Fruit fly (Drosophila melanogaster) whole organism, embryonic: ENCODE measurements around the gene Dap160.

Source experiments
- Ada2b ChIP-seq: fragments of 200-800 bp; sonication (Bioruptor generic); IDR thresholded peaks from 2 replicates; pipeline ENCODE4 v1.3.6; 2022; ENCODE audit warnings: missing biosample characterization, missing genetic modification characterization
- Atf6 ChIP-seq: fragments of 200-800 bp; sonication (Bioruptor generic); IDR thresholded peaks from 2 replicates; pipeline ENCODE4 v1.3.6; 2022; ENCODE audit warnings: missing biosample characterization, missing genetic modification characterization
- Bdp1 ChIP-seq: fragments of 200-800 bp; sonication (Bioruptor generic); optimal IDR thresholded peaks from 3 replicates; lab custom pipeline; 2016; ENCODE audit warnings: missing biosample characterization, missing genetic modification characterization
- Bteb2 ChIP-seq: fragments of 200-800 bp; sonication (Bioruptor generic); optimal IDR thresholded peaks from 2 replicates; lab custom pipeline; 2016; ENCODE audit warnings: missing biosample characterization, missing genetic modification characterization
- CG10147 ChIP-seq: fragments of 200-800 bp; sonication (Bioruptor generic); optimal IDR thresholded peaks from 2 replicates; lab custom pipeline; 2019; ENCODE audit warnings: missing biosample characterization, mild to moderate bottlenecking, missing genetic modification characterization, moderate library complexity
- CG10267 ChIP-seq: fragments of 200-800 bp; sonication (Bioruptor generic); optimal IDR thresholded peaks from 2 replicates; lab custom pipeline; 2018; ENCODE audit warnings: missing biosample characterization, mild to moderate bottlenecking, missing genetic modification characterization, moderate library complexity
- CG11456 ChIP-seq: fragments of 200-800 bp; sonication (Bioruptor generic); IDR thresholded peaks from 3 replicates; pipeline ENCODE4 v1.3.6; 2022; ENCODE audit warnings: missing biosample characterization, missing genetic modification characterization
- CG11560 ChIP-seq: fragments of 200-800 bp; sonication (Bioruptor generic); IDR thresholded peaks from 3 replicates; pipeline ENCODE4 v1.3.6; 2022; ENCODE audit warnings: missing biosample characterization, missing genetic modification characterization
- CG14050 ChIP-seq: fragments of 200-800 bp; sonication (Bioruptor generic); IDR thresholded peaks from 3 replicates; pipeline ENCODE4 v1.3.6; 2022; ENCODE audit warnings: missing biosample characterization, missing genetic modification characterization
- CG1603 ChIP-seq: fragments of 200-800 bp; sonication (Bioruptor generic); optimal IDR thresholded peaks from 2 replicates; lab custom pipeline; 2019; ENCODE audit warnings: missing biosample characterization, mild to moderate bottlenecking, missing genetic modification characterization, moderate library complexity
- CG17385 ChIP-seq: fragments of 200-800 bp; sonication (Bioruptor generic); optimal IDR thresholded peaks from 3 replicates; lab custom pipeline; 2018; ENCODE audit warnings: missing biosample characterization, mild to moderate bottlenecking, missing genetic modification characterization
- CG18619 ChIP-seq: fragments of 200-800 bp; sonication (Bioruptor generic); optimal IDR thresholded peaks from 3 replicates; lab custom pipeline; 2017; ENCODE audit warnings: missing biosample characterization, mild to moderate bottlenecking, missing genetic modification characterization
- CG34422 ChIP-seq: fragments of 200-800 bp; sonication (Bioruptor generic); IDR thresholded peaks from 3 replicates; pipeline ENCODE4 v1.3.6; 2022; ENCODE audit warnings: missing biosample characterization, missing genetic modification characterization
- CG3726 ChIP-seq: fragments of 200-800 bp; sonication (Bioruptor generic); IDR thresholded peaks from 3 replicates; pipeline ENCODE4, ENCODE4 v1.3.6; 2022; ENCODE audit warnings: missing biosample characterization, missing genetic modification characterization
- CG4328 ChIP-seq: fragments of 200-800 bp; sonication (Bioruptor generic); optimal IDR thresholded peaks from 3 replicates; lab custom pipeline; 2017; ENCODE audit warnings: missing biosample characterization, missing genetic modification reagents, missing genetic modification characterization
- CG5953 ChIP-seq: fragments of 200-800 bp; sonication (Bioruptor generic); IDR thresholded peaks from 2 replicates; pipeline ENCODE4 v1.3.6; 2022; ENCODE audit warnings: missing biosample characterization, missing genetic modification characterization
- CG6654 ChIP-seq: fragments of 200-800 bp; sonication (Bioruptor generic); optimal IDR thresholded peaks from 2 replicates; lab custom pipeline; 2017; ENCODE audit warnings: missing biosample characterization, mild to moderate bottlenecking, missing genetic modification characterization
- CG6813 ChIP-seq: fragments of 200-800 bp; sonication (Bioruptor generic); optimal IDR thresholded peaks from 2 replicates; lab custom pipeline; 2017; ENCODE audit warnings: missing biosample characterization, missing genetic modification characterization, mild to moderate bottlenecking, moderate library complexity, missing genetic modification reagents
- CG9817 ChIP-seq: fragments of 200-800 bp; sonication (Bioruptor generic); optimal IDR thresholded peaks from 2 replicates; lab custom pipeline; 2018; ENCODE audit warnings: missing biosample characterization, mild to moderate bottlenecking, missing genetic modification characterization, moderate library complexity
- CrebB ChIP-seq: fragments of 200-800 bp; sonication (Bioruptor generic); optimal IDR thresholded peaks from 3 replicates; lab custom pipeline; 2018; ENCODE audit warnings: missing biosample characterization, mild to moderate bottlenecking, missing genetic modification characterization
- Dbx ChIP-seq: fragments of 200-800 bp; sonication (Bioruptor generic); IDR thresholded peaks from 3 replicates; pipeline ENCODE4 v1.3.6; 2022; ENCODE audit warnings: missing biosample characterization, missing genetic modification characterization
- Dll ChIP-seq: fragments of 200-800 bp; sonication (Bioruptor generic); IDR thresholded peaks from 4 replicates; pipeline ENCODE4 v1.3.6; 2022; ENCODE audit warnings: missing biosample characterization, missing genetic modification characterization; ENCODE audit not compliant: partially characterized antibody
- Elba2 ChIP-seq: fragments of 200-800 bp; sonication (Bioruptor generic); optimal IDR thresholded peaks from 3 replicates; lab custom pipeline; 2016; ENCODE audit warnings: missing biosample characterization, missing genetic modification characterization
- Lim3 ChIP-seq: fragments of 200-800 bp; sonication (Bioruptor generic); IDR thresholded peaks from 2 replicates; pipeline ENCODE4 v1.3.6; 2022; ENCODE audit warnings: missing biosample characterization, missing genetic modification characterization
- NfI ChIP-seq: fragments of 200-800 bp; sonication (Bioruptor generic); optimal IDR thresholded peaks from 3 replicates; lab custom pipeline; 2018; ENCODE audit warnings: missing biosample characterization, mild to moderate bottlenecking, missing genetic modification characterization, moderate library complexity
- Side ChIP-seq: fragments of 200-800 bp; sonication (Bioruptor generic); optimal IDR thresholded peaks from 2 replicates; lab custom pipeline; 2016; ENCODE audit warnings: missing biosample characterization, missing genetic modification characterization
- Six4 ChIP-seq: fragments of 200-800 bp; sonication (Bioruptor generic); optimal IDR thresholded peaks from 2 replicates; lab custom pipeline; 2016; ENCODE audit warnings: missing biosample characterization, missing genetic modification characterization
- Ssrp ChIP-seq: fragments of 200-800 bp; sonication (Bioruptor generic); optimal IDR thresholded peaks from 2 replicates; lab custom pipeline; 2018; ENCODE audit warnings: missing biosample characterization, mild to moderate bottlenecking, missing genetic modification characterization, moderate library complexity
- ara ChIP-seq: fragments of 200-800 bp; sonication (Bioruptor generic); IDR thresholded peaks from 2 replicates; pipeline ENCODE4 v1.3.6; 2022; ENCODE audit warnings: missing biosample characterization, missing genetic modification characterization
- ash1 ChIP-seq: fragments of 200-800 bp; sonication (Bioruptor generic); optimal IDR thresholded peaks from 2 replicates; lab custom pipeline; 2018; ENCODE audit warnings: missing biosample characterization, mild to moderate bottlenecking, missing genetic modification characterization
- fd102C ChIP-seq: fragments of 200-800 bp; sonication (Bioruptor generic); optimal IDR thresholded peaks from 2 replicates; lab custom pipeline; 2018; ENCODE audit warnings: missing biosample characterization, mild to moderate bottlenecking, missing genetic modification characterization, moderate library complexity
- fu2 ChIP-seq: fragments of 200-800 bp; sonication (Bioruptor generic); optimal IDR thresholded peaks from 2 replicates; lab custom pipeline; 2016; ENCODE audit warnings: missing biosample characterization, missing genetic modification characterization
- gsb ChIP-seq: fragments of 200-800 bp; sonication (Bioruptor generic); IDR thresholded peaks from 2 replicates; pipeline ENCODE4 v1.3.6; 2022; ENCODE audit warnings: missing biosample characterization, missing genetic modification characterization
- gsb-n ChIP-seq: fragments of 200-800 bp; sonication (Bioruptor generic); optimal IDR thresholded peaks from 3 replicates; lab custom pipeline; 2018; ENCODE audit warnings: missing biosample characterization, mild to moderate bottlenecking, missing genetic modification characterization
- jing ChIP-seq: fragments of 200-800 bp; sonication (Bioruptor generic); optimal IDR thresholded peaks from 2 replicates; lab custom pipeline; 2018; ENCODE audit warnings: missing biosample characterization, mild to moderate bottlenecking, missing genetic modification characterization
- klu ChIP-seq: fragments of 200-800 bp; sonication (Bioruptor generic); IDR thresholded peaks from 2 replicates; pipeline ENCODE4 v1.3.6; 2022; ENCODE audit warnings: missing biosample characterization, missing genetic modification characterization
- lmd ChIP-seq: fragments of 200-800 bp; sonication (Bioruptor generic); IDR thresholded peaks from 2 replicates; pipeline ENCODE4 v1.3.6; 2022; ENCODE audit warnings: missing biosample characterization, missing genetic modification characterization
- lola ChIP-seq, 3 experiments: fragments of >200 bp in 2 of 3; fragments of 200-800 bp in 1 of 3; sonication (Bioruptor generic) in 1 of 3; optimal IDR thresholded peaks; 2 replicates each; lab custom pipeline; 2017 to 2019; ENCODE audit warnings: missing biosample characterization in 3 of 3, missing genetic modification characterization in 3 of 3, mild to moderate bottlenecking in 1 of 3, moderate library complexity in 1 of 3
- nerfin-1 ChIP-seq: fragments of 200-800 bp; sonication (Bioruptor generic); optimal IDR thresholded peaks from 3 replicates; lab custom pipeline; 2019; ENCODE audit warnings: missing biosample characterization, mild to moderate bottlenecking, missing genetic modification characterization, moderate library complexity
- nom ChIP-seq: fragments of 200-800 bp; sonication (Bioruptor generic); optimal IDR thresholded peaks from 2 replicates; lab custom pipeline; 2017; ENCODE audit warnings: missing biosample characterization, missing genetic modification characterization, mild to moderate bottlenecking, moderate library complexity, missing genetic modification reagents
- odd ChIP-seq: fragments of 200-800 bp; sonication (Bioruptor generic); optimal IDR thresholded peaks from 2 replicates; lab custom pipeline; 2017; ENCODE audit warnings: missing biosample characterization, mild to moderate bottlenecking, missing genetic modification characterization
- onecut ChIP-seq: fragments of 200-800 bp; sonication (Bioruptor generic); IDR thresholded peaks from 2 replicates; pipeline ENCODE4 v1.3.6; 2022; ENCODE audit warnings: missing biosample characterization, missing genetic modification characterization
- otp ChIP-seq: fragments of 200-800 bp; sonication (Bioruptor generic); IDR thresholded peaks from 3 replicates; pipeline ENCODE4, ENCODE4 v1.3.6; 2022; ENCODE audit warnings: missing biosample characterization, missing genetic modification characterization
- p53 ChIP-seq: fragments of 200-800 bp; sonication (Bioruptor generic); optimal IDR thresholded peaks from 2 replicates; lab custom pipeline; 2016; ENCODE audit warnings: missing biosample characterization, missing genetic modification characterization
- pita ChIP-seq: fragments of 200-800 bp; sonication (Bioruptor generic); optimal IDR thresholded peaks from 2 replicates; lab custom pipeline; 2017; ENCODE audit warnings: missing biosample characterization, mild to moderate bottlenecking, missing genetic modification characterization
- sc ChIP-seq, 3 experiments: fragments of >200 bp in 2 of 3; fragments of 200-800 bp in 1 of 3; sonication (Bioruptor generic) in 1 of 3; optimal IDR thresholded peaks; 2 replicates in 2 of 3; 3 replicates in 1 of 3; lab custom pipeline; 2017; ENCODE audit warnings: mild to moderate bottlenecking in 1 of 3, missing biosample characterization in 1 of 3, missing genetic modification characterization in 1 of 3, missing genetic modification reagents in 1 of 3
- sd ChIP-seq: fragments of 200-800 bp; sonication (Bioruptor generic); optimal IDR thresholded peaks from 3 replicates; lab custom pipeline; 2018; ENCODE audit warnings: missing biosample characterization, mild to moderate bottlenecking, missing genetic modification characterization, moderate library complexity
- sob ChIP-seq: fragments of 200-800 bp; sonication (Bioruptor generic); IDR thresholded peaks from 2 replicates; pipeline ENCODE4 v1.3.6; 2022; ENCODE audit warnings: missing biosample characterization, missing genetic modification characterization
- tin ChIP-seq: fragments of 200-800 bp; sonication (Bioruptor generic); optimal IDR thresholded peaks from 3 replicates; lab custom pipeline; 2016; ENCODE audit warnings: missing biosample characterization, missing genetic modification characterization
- vvl ChIP-seq: fragments of 200-800 bp; sonication (Bioruptor generic); IDR thresholded peaks from 2 replicates; pipeline ENCODE4 v1.3.6; 2022; ENCODE audit warnings: missing biosample characterization, missing genetic modification characterization

Dap160 gene

dm6 chr2L:21163311-21163842 lies 21.2 kb upstream of the Dap160 start, which contains the start of gene Noc2 (continued):
- no peak for TF ChIP-seq Elba2
- peak; percentile 51 for TF ChIP-seq CG1603 (tag; lab: Kevin White, UChicago)
- no peak for TF ChIP-seq gsb (GFP tag; lab: Robert Waterston, UW)
- peak in 1 of 3 experiments; percentile 30 for TF ChIP-seq lola (GFP tag; optimal IDR thresholded peaks at IDR 0.05; lab: Kevin White, UChicago)
- peak; percentile 58 for TF ChIP-seq CG4328 (GFP tag; lab: Kevin White, UChicago)
- TF ChIP-seq sc (optimal IDR thresholded peaks at IDR 0.05; lab: Kevin White, UChicago), result no peak
- peak; percentile 6 for TF ChIP-seq sc (GFP tag; optimal IDR thresholded peaks at IDR 0.05; lab: Kevin White, UChicago)
- TF ChIP-seq Six4 (GFP tag; lab: Kevin White, UChicago), result no peak
- TF ChIP-seq jing (GFP tag; lab: Kevin White, UChicago), result no peak
- TF ChIP-seq CG6654 (GFP tag; lab: Kevin White, UChicago), result peak; percentile 20
- TF ChIP-seq onecut (GFP tag; lab: Robert Waterston, UW), result no peak
- TF ChIP-seq vvl (GFP tag; lab: Robert Waterston, UW), result peak; percentile 20; the same call in 1 of the 2 replicates
- TF ChIP-seq sob (GFP tag; lab: Robert Waterston, UW), result no peak; the same call in 1 of the 2 replicates
- TF ChIP-seq CG10267 (tag; lab: Kevin White, UChicago), result peak; percentile 37
- peak; percentile 25 for TF ChIP-seq CG17385 (GFP tag; lab: Kevin White, UChicago)
- peak; percentile 60; the same call in 2 of the 3 replicates for TF ChIP-seq CG34422 (GFP tag; lab: Robert Waterston, UW)
- peak; percentile 49 for TF ChIP-seq CG9817 (tag; lab: Kevin White, UChicago)
- TF ChIP-seq CG6813 (GFP tag; lab: Kevin White, UChicago), result no peak
- TF ChIP-seq Bteb2 (GFP tag; lab: Kevin White, UChicago), result no peak
- no peak for TF ChIP-seq otp (GFP tag; lab: Robert Waterston, UW)
- TF ChIP-seq Side, result no peak
- TF ChIP-seq CrebB (tag; lab: Kevin White, UChicago), result no peak
- 0 out of 3 replicates have a peak, but pooled peaks have one; percentile 44 for TF ChIP-seq Dbx (GFP tag; lab: Robert Waterston, UW)
- TF ChIP-seq ash1 (GFP tag; lab: Kevin White, UChicago), result no peak
- TF ChIP-seq nom, result no peak
- TF ChIP-seq CG11560 (tag; lab: Robert Waterston, UW), result no peak
- TF ChIP-seq pita (GFP tag; lab: Kevin White, UChicago), result no peak
- no peak for TF ChIP-seq CG3726 (GFP tag; lab: Robert Waterston, UW)
- TF ChIP-seq Atf6 (GFP tag; lab: Robert Waterston, UW), result 0 out of 2 replicates have a peak, but pooled peaks have one; percentile 14
- no peak for TF ChIP-seq CG10147 (GFP tag; lab: Kevin White, UChicago)
- TF ChIP-seq CG5953, result no peak
- peak; percentile 43 for TF ChIP-seq CG18619 (GFP tag; lab: Kevin White, UChicago)
- TF ChIP-seq lmd, result peak; percentile 63
- TF ChIP-seq nerfin-1, result no peak
- 0 out of 2 replicates have a peak, but pooled peaks have one; percentile 27 for TF ChIP-seq klu (GFP tag; lab: Robert Waterston, UW)
- peak; percentile 50 for TF ChIP-seq tin
- TF ChIP-seq gsb-n (tag; lab: Kevin White, UChicago), result no peak
- peak; percentile 51; the same call in 1 of the 2 replicates for TF ChIP-seq Ada2b (GFP tag; lab: Robert Waterston, UW)
- peak; percentile 72; the same call in 1 of the 3 replicates for TF ChIP-seq CG11456
- TF ChIP-seq Dll (GFP tag; lab: Robert Waterston, UW), result no peak
- no peak for TF ChIP-seq p53 (GFP tag; lab: Kevin White, UChicago)
- TF ChIP-seq NfI (GFP tag; lab: Kevin White, UChicago), result peak; percentile 47
- TF ChIP-seq fd102C (GFP tag; lab: Kevin White, UChicago), result no peak
- TF ChIP-seq CG14050, result no peak
- no peak for TF ChIP-seq sd (tag; lab: Kevin White, UChicago)
- TF ChIP-seq Ssrp (tag; lab: Kevin White, UChicago), result peak; percentile 29
- peak; percentile 25 for TF ChIP-seq Bdp1 (GFP tag; lab: Kevin White, UChicago)
- no peak for TF ChIP-seq odd
- TF ChIP-seq Lim3 (GFP tag; lab: Robert Waterston, UW), result no peak
- no peak for TF ChIP-seq fu2 (GFP tag; lab: Kevin White, UChicago)
- TF ChIP-seq ara (GFP tag; lab: Robert Waterston, UW), result no peak
